Worm (Caenorhabditis elegans): ENCODE measurements around the gene K01G5.8.

DNA sequence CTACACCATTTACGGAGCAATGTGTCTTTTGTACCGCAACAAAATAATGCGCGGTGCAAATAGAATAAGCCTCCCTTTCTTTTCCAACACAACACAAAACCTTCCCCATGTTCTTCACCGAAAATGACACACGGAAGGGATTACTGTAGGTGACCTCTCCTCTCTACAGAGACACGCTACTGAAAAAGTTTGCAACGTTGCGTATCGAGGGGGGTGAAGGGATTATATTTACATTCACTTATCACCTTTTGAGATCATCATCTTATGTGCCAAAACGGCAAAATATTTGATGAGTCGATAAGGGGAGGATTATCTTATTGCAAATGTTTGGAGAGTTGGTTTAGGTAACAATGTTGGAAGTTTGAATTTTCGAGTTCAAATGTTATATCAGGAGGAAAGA, 42.5 kb upstream of the K01G5.8 start:
- no peak for TF ChIP-seq nhr-12 (tag; optimal IDR thresholded peaks at IDR 0.05)
- no peak for TF ChIP-seq snpc-4 (tag; optimal IDR thresholded peaks at IDR 0.05)
- no peak for TF ChIP-seq mbf-1 (tag; optimal IDR thresholded peaks at IDR 0.05)
- no peak for TF ChIP-seq nhr-77 (tag; optimal IDR thresholded peaks at IDR 0.05)
- no peak for TF ChIP-seq ama-1 (optimal IDR thresholded peaks at IDR 0.05)
- TF ChIP-seq aly-2 (tag; optimal IDR thresholded peaks at IDR 0.05), result no peak
- TF ChIP-seq blmp-1 (tag; optimal IDR thresholded peaks at IDR 0.05; ENCODE audit: insufficient read depth), result no peak
